Worm (Caenorhabditis elegans): Measurements from ENCODE around the gene mrps-18.C.
A peak's percentile ranks its signal among the peaks of the same experiment; 100 is the strongest.

The mrps-18.C gene

ce11 chrII:6781231-6781630 is 45.2 kb downstream of the mrps-18.C start (continued):
- peak; percentile 59; the same call in 1 of the 2 replicates for TF ChIP-seq mdt-29 (GFP tag; IDR thresholded peaks at IDR 0.05)
- TF ChIP-seq arid-1 (GFP tag; conservative IDR thresholded peaks at IDR 0.05), result no peak
- no peak for TF ChIP-seq F26F4.8 (GFP tag; conservative IDR thresholded peaks at IDR 0.05)
- no peak for TF ChIP-seq snpc-1.2 (GFP tag; IDR thresholded peaks at IDR 0.05)
- no peak for TF ChIP-seq saeg-2 (GFP tag; IDR thresholded peaks at IDR 0.05)
- no peak for TF ChIP-seq ces-1 (GFP tag; optimal IDR thresholded peaks at IDR 0.05)
- no peak for TF ChIP-seq duxl-1 (tag; optimal IDR thresholded peaks at IDR 0.05; ENCODE audit: poor library complexity)
- no peak for TF ChIP-seq spr-3 (GFP tag; optimal IDR thresholded peaks at IDR 0.05)
- no peak for TF ChIP-seq Y48G9A.11 (GFP tag; IDR thresholded peaks at IDR 0.05)
- TF ChIP-seq mxl-3 (GFP tag; optimal IDR thresholded peaks at IDR 0.05), result no peak
- TF ChIP-seq egl-27 (tag; optimal IDR thresholded peaks at IDR 0.05), result no peak
- TF ChIP-seq tra-1 (GFP tag; IDR thresholded peaks at IDR 0.05), result 0 out of 2 replicates have a peak, but pooled peaks have one; percentile 17
- no peak for TF ChIP-seq lin-13 (GFP tag; optimal IDR thresholded peaks at IDR 0.05)
- no peak for TF ChIP-seq ceh-20 (GFP tag; IDR thresholded peaks at IDR 0.05)
- no peak for TF ChIP-seq Y105C5A.15 (GFP tag; IDR thresholded peaks at IDR 0.05)
- TF ChIP-seq F49E8.2 (tag; optimal IDR thresholded peaks at IDR 0.05; ENCODE audit: borderline replicate concordance), result no peak
- peak; percentile 60 for TF ChIP-seq hlh-11 (tag; optimal IDR thresholded peaks at IDR 0.05)
- TF ChIP-seq Y75B8A.6 (GFP tag; IDR thresholded peaks at IDR 0.05), result no peak
- TF ChIP-seq daf-16 (GFP tag; optimal IDR thresholded peaks at IDR 0.05), result no peak
- peak; percentile 89 for TF ChIP-seq daf-16 (tag; optimal IDR thresholded peaks at IDR 0.05)
- TF ChIP-seq lir-3 (tag; optimal IDR thresholded peaks at IDR 0.05), result no peak
- peak; percentile 4 for TF ChIP-seq pqm-1 (tag; optimal IDR thresholded peaks at IDR 0.05)
- TF ChIP-seq lim-7 (GFP tag; IDR thresholded peaks at IDR 0.05), result no peak
- no peak for TF ChIP-seq nhr-48 (tag; optimal IDR thresholded peaks at IDR 0.05)
- peak; percentile 18 for TF ChIP-seq hlh-30 (tag; optimal IDR thresholded peaks at IDR 0.05; ENCODE audit: insufficient read depth)
- TF ChIP-seq nhr-10 (tag; optimal IDR thresholded peaks at IDR 0.05), result no peak
- TF ChIP-seq dpl-1 (GFP tag; optimal IDR thresholded peaks at IDR 0.05), result no peak
- TF ChIP-seq dmd-6 (GFP tag; IDR thresholded peaks at IDR 0.05), result peak; percentile 46; the same call in 1 of the 2 replicates
- TF ChIP-seq mdl-1 (tag; optimal IDR thresholded peaks at IDR 0.05), result no peak
- TF ChIP-seq dmd-9 (GFP tag; IDR thresholded peaks at IDR 0.05), result no peak
- TF ChIP-seq D1046.2 (GFP tag; IDR thresholded peaks at IDR 0.05), result no peak

- peak in 1 of 2 experiments; percentile 60 for TF ChIP-seq unc-62 (GFP tag; optimal IDR thresholded peaks at IDR 0.05 in 1 of 2)
- TF ChIP-seq unc-62 (tag; optimal IDR thresholded peaks at IDR 0.05), result no peak
- no peak for TF ChIP-seq attf-4 (tag; optimal IDR thresholded peaks at IDR 0.05)
- no peak for TF ChIP-seq snpc-4 (tag; optimal IDR thresholded peaks at IDR 0.05)
- peak in 1 of 2 experiments; percentile 7 for TF ChIP-seq lsy-2 (tag; optimal IDR thresholded peaks at IDR 0.05)
Measured at ce11 chrII:6781983-6782382, 46.0 kb downstream of the mrps-18.C start.

- TF ChIP-seq ama-1 (optimal IDR thresholded peaks at IDR 0.05) (no peak), dmd-8 (GFP tag; IDR thresholded peaks at IDR 0.05) (no peak), pqm-1 (tag; optimal IDR thresholded peaks at IDR 0.05) (no peak), lin-13 (GFP tag; optimal IDR thresholded peaks at IDR 0.05) (peak; percentile 40), mdl-1 (tag; optimal IDR thresholded peaks at IDR 0.05) (no peak), nhr-6 (tag; optimal IDR thresholded peaks at IDR 0.05) (no peak), Y48G9A.11 (GFP tag; IDR thresholded peaks at IDR 0.05) (no peak), lim-7 (GFP tag; IDR thresholded peaks at IDR 0.05) (no peak), Y5F2A.4 (GFP tag; optimal IDR thresholded peaks at IDR 0.05) (no peak), madf-5 (GFP tag; IDR thresholded peaks at IDR 0.05) (no peak), spr-1 (tag; optimal IDR thresholded peaks at IDR 0.05) (no peak), R02D3.7 (tag; optimal IDR thresholded peaks at IDR 0.05) (no peak), tra-1 (GFP tag; IDR thresholded peaks at IDR 0.05) (0 out of 2 replicates have a peak, but pooled peaks have one; percentile 33), lin-15B (tag; optimal IDR thresholded peaks at IDR 0.05) (no peak), attf-4 (tag; optimal IDR thresholded peaks at IDR 0.05) (no peak), fkh-10 (GFP tag; optimal IDR thresholded peaks at IDR 0.05) (no peak), saeg-2 (GFP tag; IDR thresholded peaks at IDR 0.05) (no peak), mxl-3 (GFP tag; optimal IDR thresholded peaks at IDR 0.05) (peak; percentile 75), set-16 (GFP tag; IDR thresholded peaks at IDR 0.05) (no peak), unc-62 (GFP tag; optimal IDR thresholded peaks at IDR 0.05 in 1 of 2) (no peak), unc-62 (tag; optimal IDR thresholded peaks at IDR 0.05) (no peak), daf-8 (GFP tag; IDR thresholded peaks at IDR 0.05) (no peak), zfp-2 (tag; optimal IDR thresholded peaks at IDR 0.05) (no peak), nhr-77 (tag; optimal IDR thresholded peaks at IDR 0.05) (no peak), dmd-9 (GFP tag; IDR thresholded peaks at IDR 0.05) (no peak), D1046.2 (GFP tag; IDR thresholded peaks at IDR 0.05) (peak; percentile 77; the same call in 1 of the 2 replicates)
Measured at ce11 chrII:6782738-6783163, 46.7 kb downstream of the mrps-18.C start.

Data from whole organism, L4 larva.